Worm (Caenorhabditis elegans): Measurements from ENCODE around the gene lam-1.
A peak's percentile ranks its signal among the peaks of the same experiment; 100 is the strongest.

lam-1 gene

DNA sequence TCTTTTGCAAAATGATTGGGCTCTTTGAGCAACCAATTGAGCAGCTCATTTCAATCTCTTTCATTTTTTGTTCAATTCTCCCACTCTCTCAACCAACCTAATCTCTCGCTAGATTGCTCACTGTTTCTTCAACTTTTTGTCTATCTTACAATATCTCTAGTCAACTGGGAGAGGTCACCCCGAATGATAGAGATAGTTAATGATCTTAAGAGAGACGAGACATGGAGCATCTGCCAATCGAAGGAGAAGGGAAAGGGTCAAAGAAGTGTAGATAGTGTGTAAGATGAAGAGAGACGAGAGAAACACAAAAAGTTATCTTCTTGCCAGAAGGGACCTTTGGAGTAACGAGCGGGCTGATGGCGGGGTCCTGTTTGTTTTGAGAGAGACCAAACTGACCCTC lies 3.8 kb upstream of the lam-1 start:
- TF ChIP-seq W03F9.2 (tag; optimal IDR thresholded peaks at IDR 0.05) (no peak), dao-5 (tag; optimal IDR thresholded peaks at IDR 0.05) (no peak), him-1 (tag; optimal IDR thresholded peaks at IDR 0.05) (no peak)

DNA sequence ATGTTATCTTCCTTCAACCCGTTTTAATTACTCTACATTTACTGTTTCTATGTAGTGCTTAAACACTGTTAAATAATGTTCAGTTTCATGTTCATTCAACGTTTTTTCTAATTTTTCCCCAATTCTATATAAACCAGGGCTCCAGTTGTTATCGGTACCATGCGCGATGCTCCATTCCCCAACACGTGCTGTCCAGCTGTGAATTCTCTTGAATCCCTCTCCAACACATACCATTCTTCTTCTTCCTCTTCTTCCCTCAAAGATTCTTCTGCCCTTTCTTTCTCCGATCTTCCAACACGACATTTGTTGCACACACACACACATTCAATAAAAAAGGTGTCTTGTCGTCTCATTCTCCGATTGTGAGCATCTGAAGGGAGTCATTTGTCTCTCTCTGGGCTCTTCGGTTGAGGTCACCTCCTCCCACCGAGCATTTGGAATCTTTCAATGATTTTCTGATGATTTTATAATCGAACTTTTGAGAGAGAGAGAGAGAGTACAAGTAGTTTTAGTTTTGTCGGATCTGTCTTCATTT lies 1.1 kb upstream of the lam-1 start:
- TF ChIP-seq W03F9.2 (tag; optimal IDR thresholded peaks at IDR 0.05) (no peak), dao-5 (tag; optimal IDR thresholded peaks at IDR 0.05) (no peak), him-1 (tag; optimal IDR thresholded peaks at IDR 0.05) (no peak)

DNA sequence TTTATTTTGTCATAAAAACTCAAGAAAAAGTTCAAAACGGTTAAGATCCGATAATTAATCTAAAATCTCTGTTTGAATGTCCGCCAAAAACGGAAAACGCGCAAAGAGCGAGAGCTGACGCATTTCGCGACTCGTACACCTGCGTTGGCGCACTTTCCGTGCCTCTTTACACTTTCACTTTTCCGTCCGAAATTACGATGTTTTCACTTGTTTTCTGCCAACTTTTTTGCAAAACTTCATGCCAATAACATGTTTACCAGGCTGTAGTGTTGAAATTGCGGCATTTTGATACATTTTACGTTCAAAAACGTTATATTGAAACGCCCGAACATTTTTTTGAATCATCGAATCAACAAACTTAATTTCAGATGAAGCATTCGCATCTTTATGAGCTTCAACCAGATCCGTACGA lies 10.6 kb downstream of the lam-1 start, which contains the start of gene W03F8.4:
TSS of gene W03F8.4 (plus strand) at position 369 of the 412 bp plus-strand sequence.
- TF ChIP-seq him-1 (tag; optimal IDR thresholded peaks at IDR 0.05) (no peak), W03F9.2 (tag; optimal IDR thresholded peaks at IDR 0.05) (peak; percentile 93)

DNA sequence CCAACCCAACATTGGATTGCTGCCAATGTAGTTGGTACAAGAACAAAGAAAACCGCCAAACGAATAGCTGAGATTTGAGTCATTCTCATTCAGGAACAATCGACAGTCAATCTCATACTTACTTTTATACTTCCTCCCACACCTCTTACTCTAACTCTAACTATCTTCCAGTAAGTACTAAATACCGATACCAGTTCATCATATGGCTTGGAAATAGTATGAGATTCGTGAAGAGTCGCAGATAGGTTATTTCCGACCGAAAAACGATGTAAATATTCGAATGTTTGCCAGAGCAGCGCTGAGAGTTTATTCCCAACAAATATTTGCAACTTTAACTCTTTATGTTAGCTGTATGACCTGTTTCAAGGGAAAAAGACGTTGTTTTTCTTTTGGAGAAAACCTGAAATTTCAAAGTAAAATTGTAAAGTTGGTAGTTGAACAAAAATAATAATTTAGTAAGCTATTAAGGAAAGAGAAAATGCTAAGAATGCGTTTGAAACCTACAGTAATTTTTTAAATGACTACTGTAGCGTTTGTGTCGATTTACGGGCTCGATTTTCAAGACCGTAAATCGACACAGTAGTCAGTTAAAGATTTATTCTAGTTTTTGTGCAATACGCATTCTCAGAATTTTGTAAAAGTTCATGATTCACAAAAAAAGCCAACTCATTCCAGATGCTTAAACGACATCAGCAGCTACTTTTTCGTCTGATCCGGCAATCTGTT lies 13.5 kb downstream of the lam-1 start, which contains the start of the genes W03F8.6 and mtrf-1L:
TSS of gene W03F8.6 (minus strand) at position 101 of the 726 bp plus-strand sequence.
TSS of gene mtrf-1L (plus strand) at position 676 of the 726 bp plus-strand sequence.
- TF ChIP-seq him-1 (tag; optimal IDR thresholded peaks at IDR 0.05) (no peak), dao-5 (tag; optimal IDR thresholded peaks at IDR 0.05) (no peak), W03F9.2 (tag; optimal IDR thresholded peaks at IDR 0.05) (no peak)

DNA sequence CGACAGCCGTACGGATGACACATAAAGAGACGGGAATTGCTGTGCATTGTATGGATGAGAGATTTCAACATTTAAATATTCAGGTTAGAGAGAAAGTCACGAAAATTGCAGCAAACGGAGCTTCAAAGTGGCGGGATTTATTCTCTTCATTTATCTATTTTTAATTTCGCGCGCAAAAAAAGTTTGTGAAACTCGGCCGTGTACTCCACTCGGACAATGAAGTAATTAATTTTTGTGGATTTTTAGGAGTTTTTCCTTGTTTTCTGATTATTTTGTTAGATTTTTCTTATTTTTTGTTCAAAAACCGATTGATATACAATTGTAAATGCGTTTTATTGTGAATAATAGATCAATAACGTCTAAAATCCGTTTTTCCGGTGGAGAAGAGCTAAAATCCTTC lies 14.9 kb downstream of the lam-1 start:
- TF ChIP-seq W03F9.2 (tag; optimal IDR thresholded peaks at IDR 0.05) (no peak), him-1 (tag; optimal IDR thresholded peaks at IDR 0.05) (no peak), dao-5 (tag; optimal IDR thresholded peaks at IDR 0.05) (no peak)

DNA sequence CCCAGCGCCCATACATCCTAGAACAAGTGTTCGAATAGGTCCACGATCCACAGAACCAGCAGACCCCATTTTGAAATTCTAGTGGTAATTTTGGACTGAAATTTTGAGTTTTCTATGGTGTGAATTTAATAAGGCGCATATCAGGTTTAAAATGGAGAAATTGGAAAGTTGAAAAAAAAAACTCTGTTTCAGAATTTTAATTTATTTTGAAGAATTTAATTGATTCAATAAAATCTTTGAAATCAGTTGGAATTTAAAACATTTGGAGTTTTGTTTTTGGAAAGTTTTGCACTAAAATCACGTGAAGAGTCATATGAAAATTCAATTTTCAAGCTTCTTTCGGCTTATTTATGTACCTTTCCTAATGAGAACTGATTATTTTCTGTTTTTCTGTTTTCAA lies 22.4 kb downstream of the lam-1 start, which contains the start of gene gpa-18:
TSS of gene gpa-18 (minus strand) at position 101 of the 400 bp plus-strand sequence.
- TF ChIP-seq him-1 (tag; optimal IDR thresholded peaks at IDR 0.05): no peak
- no peak for TF ChIP-seq W03F9.2 (tag; optimal IDR thresholded peaks at IDR 0.05)
- no peak for TF ChIP-seq dao-5 (tag; optimal IDR thresholded peaks at IDR 0.05)

DNA sequence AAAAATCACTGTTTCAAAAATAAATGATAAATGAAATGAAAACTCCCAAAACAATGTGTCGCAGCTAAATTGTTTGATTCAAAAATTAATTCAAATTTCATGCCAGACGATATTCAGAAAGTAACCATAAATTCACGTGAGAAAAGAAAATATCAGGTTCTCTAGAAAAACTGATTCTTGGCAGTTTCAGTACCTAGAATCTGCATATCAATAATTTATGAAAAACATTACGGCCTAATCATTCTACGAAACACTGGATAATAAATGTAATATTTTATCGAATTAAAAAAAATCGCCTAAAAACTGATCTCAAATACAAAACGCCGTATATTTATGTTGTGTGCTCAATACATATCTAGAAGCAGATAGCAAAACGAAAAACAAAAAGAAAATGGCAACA lies 27.7 kb downstream of the lam-1 start:
- TF ChIP-seq dao-5 (tag; optimal IDR thresholded peaks at IDR 0.05): no peak
- TF ChIP-seq W03F9.2 (tag; optimal IDR thresholded peaks at IDR 0.05): no peak
- no peak for TF ChIP-seq him-1 (tag; optimal IDR thresholded peaks at IDR 0.05)

DNA sequence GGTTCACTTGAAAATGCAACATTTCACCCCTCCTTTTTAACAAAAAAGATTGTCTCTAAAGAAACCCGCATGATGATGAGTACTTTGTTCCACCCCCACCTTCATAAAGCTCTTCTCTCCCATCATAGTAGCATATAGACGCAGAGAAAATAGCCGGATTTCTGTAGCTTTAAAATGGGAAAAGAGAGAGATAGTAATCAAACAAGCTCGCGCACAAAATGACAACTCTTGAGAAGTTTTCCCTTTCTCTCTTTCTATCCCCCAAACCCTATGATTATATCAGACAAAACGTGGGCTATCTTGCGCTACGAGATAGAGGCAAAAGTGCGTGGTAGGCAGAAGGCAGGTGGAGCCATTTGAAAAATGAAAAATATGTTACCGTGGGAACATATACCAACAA lies 29.4 kb downstream of the lam-1 start:
- TF ChIP-seq dao-5 (tag; optimal IDR thresholded peaks at IDR 0.05) (no peak), W03F9.2 (tag; optimal IDR thresholded peaks at IDR 0.05) (no peak), him-1 (tag; optimal IDR thresholded peaks at IDR 0.05) (no peak)

DNA sequence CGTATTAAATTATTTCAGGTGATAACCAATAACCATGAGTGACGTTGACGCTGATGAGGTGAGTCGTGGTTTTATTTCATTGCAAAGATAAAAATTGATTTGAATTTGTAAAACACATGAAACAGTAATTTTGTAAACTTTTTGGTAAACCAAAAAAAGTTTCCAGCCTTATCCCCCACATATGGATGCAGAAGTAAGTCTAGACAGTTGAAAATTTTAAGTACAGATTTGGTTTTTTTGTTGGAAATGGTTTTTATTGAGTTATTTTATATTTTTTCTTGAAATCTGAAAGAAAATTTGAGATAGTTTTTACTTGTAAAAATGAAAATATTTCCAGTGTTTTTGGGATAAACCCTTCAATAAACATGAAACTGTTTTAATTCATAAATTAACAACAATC lies 31.4 kb downstream of the lam-1 start, which contains the start of gene tni-4:
TSS of gene tni-4 (plus strand) at position 19 of the 400 bp plus-strand sequence.
- TF ChIP-seq W03F9.2 (tag; optimal IDR thresholded peaks at IDR 0.05): no peak
- TF ChIP-seq dao-5 (tag; optimal IDR thresholded peaks at IDR 0.05): no peak
- no peak for TF ChIP-seq him-1 (tag; optimal IDR thresholded peaks at IDR 0.05)

DNA sequence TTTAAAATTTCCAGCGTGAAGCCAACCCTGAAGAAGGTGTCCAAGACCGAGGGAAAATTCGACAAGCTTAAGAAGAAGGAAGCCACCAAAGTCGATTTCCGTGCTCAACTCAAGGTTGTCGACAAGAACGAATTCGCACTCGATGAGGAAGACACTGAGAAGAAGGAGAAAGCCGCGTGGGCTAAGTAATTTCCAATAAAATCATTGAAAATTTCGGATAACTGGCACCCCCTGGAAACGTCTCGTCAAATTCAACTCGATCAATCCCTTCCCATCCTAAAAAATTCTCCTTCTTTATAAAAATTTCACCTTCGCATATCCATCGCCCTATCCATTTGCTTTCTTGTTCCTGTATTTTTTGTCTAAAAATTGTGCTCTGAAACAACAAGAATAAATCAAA lies 33.6 kb downstream of the lam-1 start:
- TF ChIP-seq him-1 (tag; optimal IDR thresholded peaks at IDR 0.05) (no peak), W03F9.2 (tag; optimal IDR thresholded peaks at IDR 0.05) (no peak), dao-5 (tag; optimal IDR thresholded peaks at IDR 0.05) (no peak)

DNA sequence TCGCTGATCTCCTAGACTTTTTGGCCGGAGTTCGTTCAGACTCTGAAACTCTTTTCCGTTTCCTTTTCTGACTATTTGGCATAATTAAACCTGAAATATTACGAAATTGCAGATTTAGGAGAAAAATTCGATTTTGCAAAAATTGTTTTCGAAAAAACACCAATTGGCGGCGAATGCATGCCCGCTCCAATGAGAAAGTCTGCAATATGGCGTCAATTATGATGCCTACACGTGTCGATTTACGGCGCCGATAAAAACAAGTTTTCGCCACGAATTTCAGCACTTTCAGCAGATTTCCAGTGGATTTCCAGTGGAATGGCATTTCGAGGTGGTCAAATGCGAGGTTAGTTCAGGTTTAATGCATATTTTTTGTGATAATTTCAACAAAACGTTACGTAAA lies 36.3 kb downstream of the lam-1 start, which contains the start of the genes Y59E9AL.36 and nbet-1:
TSS of gene Y59E9AL.36 (minus strand) at position 92 of the 400 bp plus-strand sequence.
TSS of gene nbet-1 (plus strand) at position 112 of the 400 bp plus-strand sequence.
- no peak for TF ChIP-seq him-1 (tag; optimal IDR thresholded peaks at IDR 0.05)
- peak; percentile 64 for TF ChIP-seq W03F9.2 (tag; optimal IDR thresholded peaks at IDR 0.05)
- no peak for TF ChIP-seq dao-5 (tag; optimal IDR thresholded peaks at IDR 0.05)

DNA sequence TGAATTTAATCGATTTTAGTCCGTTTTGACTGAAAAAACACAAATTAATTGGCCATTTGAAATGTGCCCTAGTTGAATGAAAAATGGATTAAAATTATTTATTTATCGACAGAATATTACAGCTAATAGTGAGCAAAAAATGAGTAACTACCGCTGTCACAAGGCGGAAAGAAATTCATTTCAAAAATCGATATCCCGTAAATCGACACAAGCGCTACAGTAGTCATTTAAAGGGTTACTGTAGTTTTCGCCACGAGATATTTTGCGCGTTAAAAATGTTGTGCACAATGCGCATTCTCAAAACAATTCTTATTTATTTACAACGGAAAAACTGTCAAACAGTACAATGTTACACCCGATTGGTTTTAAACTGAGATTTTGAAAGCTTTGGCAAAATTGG lies 37.5 kb downstream of the lam-1 start:
- TF ChIP-seq him-1 (tag; optimal IDR thresholded peaks at IDR 0.05) (no peak), dao-5 (tag; optimal IDR thresholded peaks at IDR 0.05) (no peak), W03F9.2 (tag; optimal IDR thresholded peaks at IDR 0.05) (no peak)

DNA sequence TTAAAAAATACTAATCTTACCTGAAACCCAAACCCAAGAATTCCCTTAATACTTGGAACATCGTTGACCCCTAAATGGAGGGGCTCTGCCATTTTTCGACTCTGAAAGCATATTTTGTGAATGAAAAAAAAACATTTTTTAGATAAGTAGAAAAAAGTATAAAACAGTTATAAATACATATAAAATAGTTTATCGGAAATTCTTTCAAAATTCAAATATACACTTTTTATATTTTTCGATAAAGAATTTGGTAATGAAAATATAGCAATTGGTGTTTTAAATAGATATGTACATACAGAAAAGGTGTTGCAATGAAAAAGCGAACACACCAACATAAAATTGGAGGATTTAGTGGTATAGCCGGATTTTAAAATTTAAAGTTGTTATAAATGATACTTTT lies 42.0 kb downstream of the lam-1 start, which contains the start of gene Y59E9AL.4:
TSS of gene Y59E9AL.4 (minus strand) at position 101 of the 400 bp plus-strand sequence.
- TF ChIP-seq him-1 (tag; optimal IDR thresholded peaks at IDR 0.05) (no peak), W03F9.2 (tag; optimal IDR thresholded peaks at IDR 0.05) (no peak), dao-5 (tag; optimal IDR thresholded peaks at IDR 0.05) (no peak)

DNA sequence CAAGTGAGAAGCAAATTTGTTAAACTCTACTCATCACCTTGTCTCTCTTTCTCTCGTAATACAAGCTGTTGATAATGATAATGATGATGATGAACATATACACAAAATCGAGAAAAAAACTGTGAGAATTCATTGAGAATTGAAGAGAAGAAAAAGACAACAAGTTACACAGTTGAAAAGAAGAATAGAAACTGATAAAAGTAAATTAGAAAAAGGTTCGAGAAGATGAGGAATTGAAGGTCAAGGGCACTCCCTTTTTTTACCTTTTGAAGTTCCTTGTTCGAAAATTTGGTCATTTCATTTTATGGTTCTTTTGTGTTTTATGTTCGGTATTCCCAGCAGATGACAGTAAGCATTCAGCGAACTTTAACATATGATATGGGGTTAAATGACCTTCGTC lies 43.2 kb downstream of the lam-1 start:
- no peak for TF ChIP-seq W03F9.2 (tag; optimal IDR thresholded peaks at IDR 0.05)
- TF ChIP-seq dao-5 (tag; optimal IDR thresholded peaks at IDR 0.05): no peak
- TF ChIP-seq him-1 (tag; optimal IDR thresholded peaks at IDR 0.05): no peak
